Worm (Caenorhabditis elegans): ENCODE measurements around the gene ZC266.1.

Gene ZC266.1

DNA sequence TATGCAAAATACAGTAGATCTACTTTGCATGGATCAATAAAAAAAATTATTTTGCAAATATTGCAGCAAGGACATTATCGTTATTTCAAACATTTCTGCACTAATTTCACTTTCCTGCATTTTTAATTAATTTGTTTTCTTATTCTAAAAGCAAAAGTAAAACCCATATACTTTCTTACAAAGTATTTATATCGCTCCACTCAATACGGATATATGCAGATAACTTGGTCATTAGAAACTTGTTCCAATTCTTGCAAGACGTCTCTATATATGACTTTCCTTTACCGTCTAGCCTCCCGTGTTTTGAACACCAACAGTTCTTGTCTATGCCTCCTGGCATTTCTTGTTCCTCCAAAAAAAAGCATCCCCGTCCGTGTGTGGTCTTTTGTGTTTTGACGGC, 10.4 kb upstream of the ZC266.1 start, which contains the start of gene oac-24 (continued):
- TF ChIP-seq lin-54 (GFP tag; optimal IDR thresholded peaks at IDR 0.05): no peak
- no peak for TF ChIP-seq F52B5.7 (tag; optimal IDR thresholded peaks at IDR 0.05)
- TF ChIP-seq lsl-1 (GFP tag; optimal IDR thresholded peaks at IDR 0.05): no peak
- TF ChIP-seq B0035.1 (tag; optimal IDR thresholded peaks at IDR 0.05): no peak
- TF ChIP-seq Y56A3A.18 (GFP tag; IDR thresholded peaks at IDR 0.05): no peak

DNA sequence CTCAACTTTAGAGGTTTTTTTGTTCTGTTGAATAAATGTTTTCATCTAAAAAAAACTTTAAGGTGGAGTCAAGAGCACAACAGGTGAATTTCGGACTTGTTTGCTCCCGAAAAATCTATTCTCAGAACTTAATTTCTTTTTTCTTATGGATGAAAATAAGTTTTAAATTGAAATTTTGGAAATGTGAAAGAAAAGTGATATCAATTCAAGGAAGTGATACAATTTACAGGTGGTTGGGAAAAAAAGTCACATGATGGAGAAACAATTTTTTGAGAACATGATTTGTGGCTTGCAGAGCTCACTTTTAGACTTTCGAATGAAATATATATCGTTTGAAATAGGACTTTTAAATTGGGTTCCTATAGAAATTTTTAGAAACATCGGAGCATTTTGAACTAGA, 7.6 kb upstream of the ZC266.1 start:
- TF ChIP-seq nfya-2 (GFP tag; IDR thresholded peaks at IDR 0.05) (no peak), let-526 (GFP tag; IDR thresholded peaks at IDR 0.05) (no peak), madf-10 (tag; optimal IDR thresholded peaks at IDR 0.05) (no peak), B0019.2 (GFP tag; conservative IDR thresholded peaks at IDR 0.05) (no peak)

DNA sequence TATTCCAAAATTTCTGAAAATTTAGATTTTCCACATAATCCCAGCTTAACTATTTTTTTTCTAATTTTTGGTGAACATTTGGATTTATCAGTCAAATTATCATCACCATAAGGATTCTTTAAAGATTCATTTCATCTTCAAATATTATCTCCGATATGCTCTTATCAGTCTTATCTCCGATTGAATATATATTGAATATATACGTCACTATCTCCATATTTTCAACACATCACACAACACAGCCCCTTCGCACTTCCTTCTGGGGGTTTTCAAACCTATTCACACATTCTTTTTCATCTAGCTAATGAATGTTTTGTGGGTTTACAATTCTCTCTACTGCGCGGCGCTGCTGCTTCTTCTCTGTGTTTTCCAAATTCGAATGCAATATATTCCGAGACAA, 1.4 kb downstream of the ZC266.1 start:
- no peak for TF ChIP-seq xnd-1 (tag; optimal IDR thresholded peaks at IDR 0.05)
- TF ChIP-seq B0019.2 (GFP tag; conservative IDR thresholded peaks at IDR 0.05): no peak
- TF ChIP-seq tlf-1 (GFP tag; optimal IDR thresholded peaks at IDR 0.05): no peak
- no peak for TF ChIP-seq bed-2 (GFP tag; IDR thresholded peaks at IDR 0.05)
- no peak for TF ChIP-seq repo-1 (tag; optimal IDR thresholded peaks at IDR 0.05)
- TF ChIP-seq ztf-28 (GFP tag; IDR thresholded peaks at IDR 0.05): no peak
- TF ChIP-seq athp-1 (tag; optimal IDR thresholded peaks at IDR 0.05): no peak
- TF ChIP-seq mcd-1 (GFP tag; IDR thresholded peaks at IDR 0.05): no peak
- TF ChIP-seq F22D6.2 (tag; optimal IDR thresholded peaks at IDR 0.05): no peak
- no peak for TF ChIP-seq F33H1.4 (GFP tag; IDR thresholded peaks at IDR 0.05)
- no peak for TF ChIP-seq hmg-20 (GFP tag; IDR thresholded peaks at IDR 0.05)
- no peak for TF ChIP-seq zim-3 (tag; optimal IDR thresholded peaks at IDR 0.05)
- no peak for TF ChIP-seq madf-6 (GFP tag; IDR thresholded peaks at IDR 0.05)
- no peak for TF ChIP-seq ztf-22 (GFP tag; optimal IDR thresholded peaks at IDR 0.05)
- no peak for TF ChIP-seq nfya-1 (tag; optimal IDR thresholded peaks at IDR 0.05; ENCODE audit: borderline replicate concordance, insufficient read depth)

DNA sequence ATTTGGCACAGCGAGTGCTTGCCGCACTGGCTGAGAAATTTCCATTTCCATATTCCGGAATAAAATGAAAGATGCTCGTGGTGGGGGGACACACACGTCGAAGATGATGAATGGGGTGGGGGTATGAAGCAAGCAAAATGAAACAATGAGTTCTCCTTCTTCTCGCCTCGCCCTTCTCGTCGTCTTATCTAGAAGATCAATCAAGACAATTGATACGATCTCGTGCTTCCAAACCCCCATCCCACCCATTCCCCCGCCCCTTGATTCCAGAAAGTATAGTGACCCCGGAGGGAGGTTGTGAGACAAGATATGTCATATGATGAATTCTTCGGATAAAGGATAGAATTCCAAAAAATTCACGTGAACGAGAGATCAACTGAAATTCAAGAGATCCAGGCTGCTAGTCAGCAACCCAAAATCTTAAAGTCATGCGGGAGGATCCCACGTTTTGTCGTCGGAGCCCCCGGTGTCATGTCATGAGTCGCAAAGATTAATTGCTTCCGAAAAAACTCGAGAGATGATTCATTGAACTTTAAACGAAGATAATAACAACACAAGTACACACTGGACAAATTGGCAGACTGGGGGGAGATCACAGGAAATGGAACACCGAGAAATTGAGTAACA, 5.5 kb downstream of the ZC266.1 start:
- no peak for TF ChIP-seq cebp-1 (GFP tag; IDR thresholded peaks at IDR 0.05)
- no peak for TF ChIP-seq cebp-1 (tag; optimal IDR thresholded peaks at IDR 0.05)
- TF ChIP-seq dpff-1 (tag; optimal IDR thresholded peaks at IDR 0.05): peak; percentile 16
- peak; percentile 26 for TF ChIP-seq K12H6.12 (tag; optimal IDR thresholded peaks at IDR 0.05)

DNA sequence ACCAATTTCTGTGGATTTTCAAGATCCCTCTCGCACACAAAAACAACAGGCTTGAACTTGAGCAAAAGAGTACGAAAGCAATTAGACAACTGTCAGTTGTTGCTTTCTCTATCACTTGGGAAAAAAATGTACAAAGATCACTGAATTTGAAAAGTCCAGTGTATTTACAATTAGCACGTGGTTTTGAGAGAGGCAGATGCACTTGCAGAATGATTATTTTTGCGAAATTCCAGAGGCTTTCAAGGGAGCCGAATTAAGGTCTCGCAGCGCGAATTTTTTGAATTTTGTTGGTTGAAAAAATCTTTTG, 6.9 kb downstream of the ZC266.1 start:
- TF ChIP-seq ceh-79 (tag; optimal IDR thresholded peaks at IDR 0.05) (no peak), snpc-1.1 (tag; optimal IDR thresholded peaks at IDR 0.05; ENCODE audit: insufficient read depth) (no peak), Y79H2A.3 (GFP tag; conservative IDR thresholded peaks at IDR 0.05) (no peak), B0261.1 (tag; optimal IDR thresholded peaks at IDR 0.05) (no peak), fkh-3 (tag; optimal IDR thresholded peaks at IDR 0.05) (no peak), nfya-2 (GFP tag; IDR thresholded peaks at IDR 0.05) (no peak), attf-6 (GFP tag; IDR thresholded peaks at IDR 0.05) (no peak), snpc-1.3 (tag; optimal IDR thresholded peaks at IDR 0.05; ENCODE audit: insufficient read depth) (no peak)
